Worm (Caenorhabditis elegans) whole organism, L4 larva: Measurements from ENCODE around the gene gadr-3.

Source experiments
- D1046.2 ChIP-seq: fragments of 200-800 bp; sonication (Bioruptor generic); IDR thresholded peaks from 2 replicates; pipeline ENCODE4 v1.3.6; 2022; ENCODE audit warnings: missing genetic modification characterization, missing compliant biosample characterization
- F26F4.8 ChIP-seq: fragments of 200-800 bp; sonication (Bioruptor generic); conservative IDR thresholded peaks from 2 replicates; pipeline ENCODE4 v1.3.6; 2022; ENCODE audit warnings: missing genetic modification characterization, missing compliant biosample characterization
- F37D6.2 ChIP-seq: sonication (generic microtip); optimal IDR thresholded peaks from 2 replicates; lab custom pipeline; 2016; ENCODE audit warnings: mild to moderate bottlenecking, missing genetic modification characterization, missing compliant biosample characterization
- F49E8.2 ChIP-seq: sonication (generic microtip); optimal IDR thresholded peaks from 2 replicates; lab custom pipeline; 2016; ENCODE audit warnings: missing compliant biosample characterization, mild to moderate bottlenecking, missing genetic modification characterization, borderline replicate concordance
- Y48G9A.11 ChIP-seq: fragments of 200-800 bp; sonication (Bioruptor generic); IDR thresholded peaks from 2 replicates; pipeline ENCODE4 v1.3.6; 2022; ENCODE audit warnings: missing genetic modification reagents, missing genetic modification characterization, missing compliant biosample characterization
- Y5F2A.4 ChIP-seq: fragments of 200-800 bp; sonication (Bioruptor generic); optimal IDR thresholded peaks from 2 replicates; lab custom pipeline; 2018; ENCODE audit warnings: mild to moderate bottlenecking, missing genetic modification characterization, missing compliant biosample characterization
- aha-1 ChIP-seq: fragments of 150-350 bp; peaks from one replicate; lab custom pipeline; 2014; ENCODE audit warnings: missing biosample characterization, missing genetic modification characterization
- ceh-20 ChIP-seq: fragments of 200-800 bp; sonication (Bioruptor generic); IDR thresholded peaks from 2 replicates; pipeline ENCODE4 v1.3.6; 2022; ENCODE audit warnings: missing genetic modification reagents, missing genetic modification characterization, missing compliant biosample characterization
- ces-1 ChIP-seq: fragments of 150-350 bp; sonication (generic microtip); optimal IDR thresholded peaks from 4 replicates; lab custom pipeline; 2014; ENCODE audit warnings: missing biosample characterization, missing genetic modification reagents, missing genetic modification characterization
- daf-19 ChIP-seq: fragments of 200-800 bp; sonication (Bioruptor generic); conservative IDR thresholded peaks from 2 replicates; pipeline ENCODE4 v1.3.6; 2022; ENCODE audit warnings: missing genetic modification characterization, missing compliant biosample characterization
- dpl-1 ChIP-seq: fragments of 150-350 bp; optimal IDR thresholded peaks from 2 replicates; lab custom pipeline; 2014; ENCODE audit warnings: missing biosample characterization, missing genetic modification reagents, missing genetic modification characterization
- egl-43 ChIP-seq: fragments of 200-800 bp; sonication (Bioruptor generic); IDR thresholded peaks from 2 replicates; pipeline ENCODE4 v1.3.6; 2022; ENCODE audit warnings: missing genetic modification reagents, missing genetic modification characterization, missing compliant biosample characterization
- fkh-10 ChIP-seq: fragments of 150-350 bp; optimal IDR thresholded peaks from 2 replicates; lab custom pipeline; 2014; ENCODE audit warnings: missing biosample characterization, missing genetic modification reagents, missing genetic modification characterization
- hlh-11 ChIP-seq: fragments of 200-800 bp; sonication (Bioruptor generic); optimal IDR thresholded peaks from 2 replicates; lab custom pipeline; 2018; ENCODE audit warnings: mild to moderate bottlenecking, missing genetic modification characterization, missing compliant biosample characterization
- hmg-1.1 ChIP-seq: fragments of 200-800 bp; sonication (Bioruptor generic); IDR thresholded peaks from 2 replicates; pipeline ENCODE4 v1.3.6; 2022; ENCODE audit warnings: missing genetic modification reagents, missing genetic modification characterization, missing compliant biosample characterization
- jun-1 ChIP-seq: fragments of 150-350 bp; optimal IDR thresholded peaks from 2 replicates; lab custom pipeline; 2014; ENCODE audit warnings: missing biosample characterization, missing genetic modification reagents, missing genetic modification characterization
- lin-15B ChIP-seq: fragments of 150-350 bp; sonication (generic microtip); optimal IDR thresholded peaks from 3 replicates; lab custom pipeline; 2014; ENCODE audit warnings: missing biosample characterization, missing genetic modification characterization
- lin-38 ChIP-seq: fragments of 200-800 bp; sonication (Bioruptor generic); IDR thresholded peaks from 2 replicates; pipeline ENCODE4 v1.3.6; 2022; ENCODE audit warnings: missing genetic modification reagents, missing genetic modification characterization, missing compliant biosample characterization
- madf-5 ChIP-seq, 2 experiments: fragments of 200-800 bp; sonication (Bioruptor generic); IDR thresholded peaks; 2 replicates each; pipeline ENCODE4 v1.3.6; 2022; ENCODE audit warnings: missing compliant biosample characterization in 2 of 2, missing genetic modification characterization in 2 of 2
- mxl-2 ChIP-seq: fragments of 200-800 bp; sonication (Bioruptor generic); conservative IDR thresholded peaks from 2 replicates; pipeline ENCODE4 v1.3.6; 2022; ENCODE audit warnings: missing genetic modification reagents, missing genetic modification characterization, missing compliant biosample characterization
- nhr-48 ChIP-seq: sonication (generic microtip); optimal IDR thresholded peaks from 2 replicates; lab custom pipeline; 2016; ENCODE audit warnings: mild to moderate bottlenecking, missing genetic modification characterization, missing compliant biosample characterization
- nhr-76 ChIP-seq: fragments of 150-350 bp; optimal IDR thresholded peaks from 2 replicates; lab custom pipeline; 2014; ENCODE audit warnings: missing biosample characterization, missing genetic modification characterization
- nhr-77 ChIP-seq: fragments of 150-350 bp; optimal IDR thresholded peaks from 2 replicates; lab custom pipeline; 2014; ENCODE audit warnings: missing biosample characterization, missing genetic modification characterization
- php-3 ChIP-seq: fragments of 200-800 bp; sonication (Bioruptor generic); IDR thresholded peaks from 2 replicates; pipeline ENCODE4 v1.3.6; 2022; ENCODE audit warnings: missing genetic modification reagents, missing genetic modification characterization, missing compliant biosample characterization
- pqm-1 ChIP-seq: sonication (generic microtip); optimal IDR thresholded peaks from 2 replicates; lab custom pipeline; 2017; ENCODE audit warnings: missing biosample characterization, missing genetic modification characterization
- skn-1 ChIP-seq: fragments of 150-350 bp; optimal IDR thresholded peaks from 2 replicates; lab custom pipeline; 2014; ENCODE audit warnings: missing biosample characterization, missing genetic modification characterization
- unc-39 ChIP-seq: sonication (generic microtip); optimal IDR thresholded peaks from 2 replicates; lab custom pipeline; 2017; ENCODE audit warnings: missing biosample characterization, missing genetic modification characterization
- unc-62 ChIP-seq, 3 experiments: fragments of 150-350 bp in 1 of 3; sonication (generic microtip); optimal IDR thresholded peaks in 2 of 3; peaks in 1 of 3; 1 replicate in 1 of 3; 2 replicates in 2 of 3; lab custom pipeline; 2014 to 2017; ENCODE audit warnings: missing biosample characterization in 3 of 3, missing genetic modification characterization in 3 of 3, missing genetic modification reagents in 3 of 3, missing genotype in 1 of 3
- vab-7 ChIP-seq: fragments of 200-800 bp; sonication (Bioruptor generic); IDR thresholded peaks from 2 replicates; pipeline ENCODE4 v1.3.6; 2022; ENCODE audit warnings: missing genetic modification reagents, missing genetic modification characterization, missing compliant biosample characterization

gadr-3 gene

ce11 chrIII:6297599-6297998 is 11.8 kb upstream of the gadr-3 start:
- TF ChIP-seq unc-62 (GFP tag; optimal IDR thresholded peaks at IDR 0.05 in 1 of 2; lab: Kevin White, UChicago): peak in 1 of 2 experiments; percentile 91
- no peak for TF ChIP-seq unc-62 (tag; optimal IDR thresholded peaks at IDR 0.05; lab: Kevin White, UChicago)
- TF ChIP-seq fkh-10 (GFP tag; lab: Kevin White, UChicago): peak; percentile 20
- TF ChIP-seq ceh-20 (GFP tag; lab: Robert Waterston, UW): no peak
- TF ChIP-seq, all 104 proteins: peak for 2

- TF ChIP-seq madf-5 (GFP tag; IDR thresholded peaks at IDR 0.05; lab: Robert Waterston, UW) (no peak), aha-1 (tag; lab: Kevin White, UChicago) (no peak), unc-62 (GFP tag; optimal IDR thresholded peaks at IDR 0.05 in 1 of 2; lab: Kevin White, UChicago) (peak in 1 of 2 experiments; percentile 97), unc-62 (tag; optimal IDR thresholded peaks at IDR 0.05; lab: Kevin White, UChicago) (no peak), ceh-20 (GFP tag; lab: Robert Waterston, UW) (0 out of 2 replicates have a peak, but pooled peaks have one; percentile 15), F37D6.2 (tag; lab: Kevin White, UChicago) (no peak)
Measured at ce11 chrIII:6295972-6296700, 10.3 kb upstream of the gadr-3 start, which contains the start of gene F47D12.7. TSS of gene F47D12.7 (minus strand) at chrIII:6296022.

ce11 chrIII:6290469-6291182 is 4.8 kb upstream of the gadr-3 start:
- TF ChIP-seq pqm-1 (tag; lab: Kevin White, UChicago): peak; percentile 1
- no peak for TF ChIP-seq skn-1 (tag; lab: Kevin White, UChicago)
- peak; percentile 5 for TF ChIP-seq nhr-77 (tag; lab: Kevin White, UChicago)
- TF ChIP-seq nhr-76 (tag; lab: Kevin White, UChicago): no peak
- TF ChIP-seq unc-39 (tag; lab: Kevin White, UChicago): no peak
- peak; percentile 41; the same call in 1 of the 2 replicates for TF ChIP-seq php-3
- TF ChIP-seq ceh-20 (GFP tag; lab: Robert Waterston, UW): peak; percentile 38; the same call in 1 of the 2 replicates
- TF ChIP-seq F49E8.2: no peak
- no peak for TF ChIP-seq mxl-2 (GFP tag; lab: Robert Waterston, UW)

ce11 chrIII:6289366-6289765 is 3.6 kb upstream of the gadr-3 start:
- TF ChIP-seq nhr-48 (tag; lab: Kevin White, UChicago) (no peak), dpl-1 (GFP tag; lab: Kevin White, UChicago) (peak; percentile 30), lin-15B (tag; lab: Kevin White, UChicago) (no peak), vab-7 (no peak)
- TF ChIP-seq, all 104 proteins: peak for 1

ce11 chrIII:6287195-6287594 is 1.4 kb upstream of the gadr-3 start, which contains the start of gene F47D12.6:
TSS of gene F47D12.6 (minus strand) at chrIII:6287295.
- TF ChIP-seq daf-19 (GFP tag; lab: Robert Waterston, UW) (no peak), lin-38 (GFP tag; lab: Robert Waterston, UW) (no peak), F26F4.8 (GFP tag; lab: Robert Waterston, UW) (no peak), Y5F2A.4 (GFP tag; lab: Kevin White, UChicago) (no peak), ces-1 (GFP tag; lab: Kevin White, UChicago) (no peak), jun-1 (no peak), D1046.2 (no peak), hlh-11 (tag; lab: Kevin White, UChicago) (no peak), egl-43 (GFP tag; lab: Robert Waterston, UW) (no peak)

- TF ChIP-seq lin-38 (GFP tag; lab: Robert Waterston, UW): peak; percentile 46; the same call in 1 of the 2 replicates
- peak; percentile 45; the same call in 1 of the 2 replicates for TF ChIP-seq Y48G9A.11 (GFP tag; lab: Robert Waterston, UW)
- no peak for TF ChIP-seq hmg-1.1 (GFP tag; lab: Robert Waterston, UW)
Measured at ce11 chrIII:6283024-6283423, 2.8 kb downstream of the gadr-3 start.
